Worm (Caenorhabditis elegans) whole organism, L4/young adult: ENCODE data around the gene M04B2.4.

Experiments used
- W03F9.2 ChIP-seq: fragments of 150-350 bp; optimal IDR thresholded peaks from 2 replicates; lab custom pipeline; 2014; ENCODE audit warnings: missing biosample characterization, missing genetic modification characterization
- dao-5 ChIP-seq: sonication (generic microtip); optimal IDR thresholded peaks from 2 replicates; lab custom pipeline; 2016; ENCODE audit warnings: missing genotype, missing genetic modification characterization, moderate library complexity, missing compliant biosample characterization
- him-1 ChIP-seq: sonication (generic microtip); optimal IDR thresholded peaks from 2 replicates; lab custom pipeline; 2016; ENCODE audit warnings: missing genotype, missing genetic modification reagents, missing genetic modification characterization, missing compliant biosample characterization

The M04B2.4 gene

DNA sequence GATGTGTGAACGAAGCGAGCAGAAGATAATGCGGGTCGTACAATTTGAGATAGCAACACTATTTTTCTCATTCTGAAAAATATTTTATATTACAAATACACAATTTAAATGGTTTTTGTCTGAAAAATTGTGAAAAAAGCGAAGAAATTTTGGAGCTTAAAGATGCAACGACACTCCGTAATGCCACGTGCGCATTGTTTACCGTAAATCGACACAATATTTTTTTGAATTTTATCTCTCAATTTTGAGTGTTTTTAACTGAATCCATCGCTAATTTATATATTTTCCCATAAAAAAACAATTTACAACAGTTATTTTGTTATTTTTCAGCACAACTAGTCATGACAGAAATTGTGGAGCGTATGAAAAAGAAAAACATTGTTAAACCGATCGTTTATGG, at the start of gene M04B2.4, which contains the start of gene gfl-1:
M04B2.4 (minus strand) TSS at position 72 of the 400 bp plus-strand sequence.
gfl-1 (plus strand) TSS at position 331 of the 400 bp plus-strand sequence.
- TF ChIP-seq him-1 (tag; lab: Kevin White, UChicago) (no peak), W03F9.2 (tag; lab: Kevin White, UChicago) (no peak), dao-5 (tag; lab: Kevin White, UChicago) (no peak)

ce11 chrIV:11570200-11570599, 49.4 kb upstream of the M04B2.4 start, which contains the start of gene srgp-1:
Gene srgp-1 (plus strand): TSS chrIV:11570500.
- TF ChIP-seq dao-5 (tag; lab: Kevin White, UChicago) (no peak), him-1 (tag; lab: Kevin White, UChicago) (no peak), W03F9.2 (tag; lab: Kevin White, UChicago) (no peak)

ce11 chrIV:11569795-11570194, 49.0 kb upstream of the M04B2.4 start:
- TF ChIP-seq him-1 (tag; lab: Kevin White, UChicago) (no peak), dao-5 (tag; lab: Kevin White, UChicago) (no peak), W03F9.2 (tag; lab: Kevin White, UChicago) (no peak)

ce11 chrIV:11568249-11568940, 47.6 kb upstream of the M04B2.4 start:
- TF ChIP-seq W03F9.2 (tag; lab: Kevin White, UChicago): no peak
- TF ChIP-seq him-1 (tag; lab: Kevin White, UChicago): no peak
- no peak for TF ChIP-seq dao-5 (tag; lab: Kevin White, UChicago)

ce11 chrIV:11566146-11566545, 45.3 kb upstream of the M04B2.4 start, which contains the start of gene sec-24.1:
Gene sec-24.1 (minus strand): TSS chrIV:11566194.
- TF ChIP-seq him-1 (tag; lab: Kevin White, UChicago): peak; percentile 65
- TF ChIP-seq W03F9.2 (tag; lab: Kevin White, UChicago): peak; percentile 83
- TF ChIP-seq dao-5 (tag; lab: Kevin White, UChicago): no peak

DNA sequence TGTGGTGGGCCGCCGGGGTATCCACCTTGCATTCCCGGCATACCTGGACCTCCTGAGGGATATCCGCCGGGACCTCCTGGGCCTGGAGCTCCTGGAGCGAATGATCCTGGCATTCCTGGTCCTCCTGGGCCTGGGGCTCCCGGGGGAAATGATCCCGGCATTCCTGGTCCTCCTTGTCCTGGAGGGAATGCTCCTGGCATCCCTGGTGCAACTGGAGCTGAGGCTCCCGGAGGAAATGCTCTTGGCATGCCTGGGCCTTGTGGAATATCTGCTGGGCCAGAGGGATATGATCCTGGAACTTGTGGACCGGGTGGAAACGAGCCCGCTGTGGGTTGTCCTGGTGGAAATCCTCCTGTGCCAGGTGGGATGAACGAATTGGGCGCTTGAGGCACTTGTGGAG, 44.2 kb upstream of the M04B2.4 start:
- no peak for TF ChIP-seq W03F9.2 (tag; lab: Kevin White, UChicago)
- no peak for TF ChIP-seq him-1 (tag; lab: Kevin White, UChicago)
- no peak for TF ChIP-seq dao-5 (tag; lab: Kevin White, UChicago)

ce11 chrIV:11563090-11563489, 42.3 kb upstream of the M04B2.4 start:
- TF ChIP-seq W03F9.2 (tag; lab: Kevin White, UChicago) (no peak), dao-5 (tag; lab: Kevin White, UChicago) (no peak), him-1 (tag; lab: Kevin White, UChicago) (no peak)

ce11 chrIV:11561677-11562076, 40.8 kb upstream of the M04B2.4 start, which contains the start of gene F12F6.7:
Gene F12F6.7 (minus strand): TSS chrIV:11561833.
- TF ChIP-seq W03F9.2 (tag; lab: Kevin White, UChicago): no peak
- no peak for TF ChIP-seq dao-5 (tag; lab: Kevin White, UChicago)
- TF ChIP-seq him-1 (tag; lab: Kevin White, UChicago): no peak

DNA sequence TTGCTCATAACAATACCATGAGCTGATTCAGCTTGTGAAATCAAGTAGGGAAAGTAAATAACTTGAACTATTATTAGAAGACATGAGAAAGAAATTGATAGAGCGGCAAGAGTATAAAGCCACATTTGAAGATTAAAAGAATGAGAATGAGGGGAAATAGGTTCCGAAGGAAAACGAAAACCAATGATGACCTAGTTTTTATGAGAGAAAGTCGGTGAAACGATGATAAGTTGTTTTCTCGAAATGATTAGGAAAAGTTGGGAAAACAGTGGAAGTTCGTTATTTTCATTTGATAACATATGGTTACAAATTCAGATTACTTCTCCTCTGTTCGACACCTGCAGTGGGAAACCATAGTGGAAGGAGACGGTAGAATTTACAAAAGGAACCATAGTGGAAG, 31.0 kb upstream of the M04B2.4 start, which contains the start of gene col-128:
col-128 (minus strand) TSS at position 148 of the 400 bp plus-strand sequence.
- no peak for TF ChIP-seq him-1 (tag; lab: Kevin White, UChicago)
- no peak for TF ChIP-seq dao-5 (tag; lab: Kevin White, UChicago)
- TF ChIP-seq W03F9.2 (tag; lab: Kevin White, UChicago): no peak

ce11 chrIV:11549694-11550093, 28.9 kb upstream of the M04B2.4 start:
- TF ChIP-seq dao-5 (tag; lab: Kevin White, UChicago) (peak; percentile 63), him-1 (tag; lab: Kevin White, UChicago) (peak; percentile 65), W03F9.2 (tag; lab: Kevin White, UChicago) (peak; percentile 69)

DNA sequence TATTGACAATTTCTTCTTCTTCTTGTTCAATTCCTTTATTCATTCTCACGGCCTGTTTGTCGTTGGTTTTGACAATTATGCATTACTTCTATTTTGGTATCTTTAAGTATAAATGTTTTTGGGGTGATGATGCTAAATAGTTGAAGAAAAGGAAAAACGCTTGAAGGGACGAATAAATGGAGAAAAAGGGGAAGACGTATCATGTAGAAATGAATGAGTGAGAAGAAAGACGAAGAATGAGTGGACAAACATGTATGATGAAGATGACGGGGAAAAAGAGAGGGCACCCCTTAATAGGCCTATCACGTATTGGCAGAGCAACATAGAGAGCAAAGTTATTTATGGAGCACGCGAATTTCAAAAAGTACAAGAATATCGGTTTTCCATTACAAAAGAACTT, 27.8 kb upstream of the M04B2.4 start, which contains the start of gene M04B2.7:
M04B2.7 (minus strand) TSS at position 101 of the 400 bp plus-strand sequence.
- TF ChIP-seq W03F9.2 (tag; lab: Kevin White, UChicago) (no peak), him-1 (tag; lab: Kevin White, UChicago) (no peak), dao-5 (tag; lab: Kevin White, UChicago) (no peak)

DNA sequence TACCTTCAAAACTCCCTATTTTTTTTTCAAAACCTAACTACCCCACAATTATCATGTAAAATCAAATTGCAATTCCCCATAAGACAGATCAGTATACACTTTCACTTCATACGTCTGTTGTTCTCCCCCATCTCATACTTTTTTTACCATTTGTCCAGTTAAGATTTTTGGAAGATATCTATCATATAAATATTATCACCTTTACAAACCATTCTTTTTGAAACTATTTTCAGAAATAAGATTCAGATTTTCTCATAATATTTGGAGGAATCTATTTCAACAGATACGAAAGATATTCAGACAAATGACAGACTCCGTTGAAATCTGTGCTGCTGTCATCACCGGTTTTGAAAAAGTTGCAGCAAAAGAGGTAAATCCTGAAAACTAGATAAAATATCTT, 6.9 kb upstream of the M04B2.4 start, which contains the start of gene M04B2.2:
M04B2.2 (plus strand) TSS at position 301 of the 400 bp plus-strand sequence.
- TF ChIP-seq dao-5 (tag; lab: Kevin White, UChicago) (peak; percentile 2), W03F9.2 (tag; lab: Kevin White, UChicago) (no peak)

- TF ChIP-seq him-1 (tag; lab: Kevin White, UChicago) (no peak), W03F9.2 (tag; lab: Kevin White, UChicago) (no peak), dao-5 (tag; lab: Kevin White, UChicago) (no peak)
Measured at ce11 chrIV:11526189-11526588, 5.4 kb upstream of the M04B2.4 start.
